Worm (Caenorhabditis elegans) whole organism, L4/young adult: Measurements from ENCODE around the gene nhr-248.

Experiments used
- W03F9.2 ChIP-seq: fragments of 150-350 bp; optimal IDR thresholded peaks from 2 replicates; lab custom pipeline; 2014; ENCODE audit warnings: missing biosample characterization, missing genetic modification characterization
- dao-5 ChIP-seq: sonication (generic microtip); optimal IDR thresholded peaks from 2 replicates; lab custom pipeline; 2016; ENCODE audit warnings: missing genotype, missing genetic modification characterization, moderate library complexity, missing compliant biosample characterization
- him-1 ChIP-seq: sonication (generic microtip); optimal IDR thresholded peaks from 2 replicates; lab custom pipeline; 2016; ENCODE audit warnings: missing genotype, missing genetic modification reagents, missing genetic modification characterization, missing compliant biosample characterization

- no peak for TF ChIP-seq him-1 (tag; lab: Kevin White, UChicago)
- TF ChIP-seq dao-5 (tag; lab: Kevin White, UChicago) = no peak
- no peak for TF ChIP-seq W03F9.2 (tag; lab: Kevin White, UChicago)
Measured at ce11 chrV:17104527-17104926, at the start of gene nhr-248.
